Worm (Caenorhabditis elegans) whole organism, late embryonic: Measurements from ENCODE around the gene F13A7.7.

Experiments used
- dve-1 ChIP-seq: sonication (generic microtip); optimal IDR thresholded peaks from 2 replicates; lab custom pipeline; 2017; ENCODE audit warnings: antibody characterized with exemption, mild to moderate bottlenecking, missing genetic modification characterization, missing compliant biosample characterization
- nhr-11 ChIP-seq: fragments of 150-350 bp; optimal IDR thresholded peaks from 2 replicates; lab custom pipeline; 2014; ENCODE audit warnings: missing biosample characterization, missing genetic modification characterization
- unc-3 ChIP-seq, 2 experiments: fragments of 200-800 bp in 1 of 2; sonication (Bioruptor generic) in 1 of 2; sonication (generic microtip) in 1 of 2; conservative IDR thresholded peaks in 1 of 2; optimal IDR thresholded peaks in 1 of 2; 2 replicates each; pipeline versions ENCODE4 v1.3.6 to Lab custom; 2016 to 2022; ENCODE audit warnings: missing compliant biosample characterization in 2 of 2, missing genetic modification characterization in 2 of 2, missing genetic modification reagents in 1 of 2

DNA sequence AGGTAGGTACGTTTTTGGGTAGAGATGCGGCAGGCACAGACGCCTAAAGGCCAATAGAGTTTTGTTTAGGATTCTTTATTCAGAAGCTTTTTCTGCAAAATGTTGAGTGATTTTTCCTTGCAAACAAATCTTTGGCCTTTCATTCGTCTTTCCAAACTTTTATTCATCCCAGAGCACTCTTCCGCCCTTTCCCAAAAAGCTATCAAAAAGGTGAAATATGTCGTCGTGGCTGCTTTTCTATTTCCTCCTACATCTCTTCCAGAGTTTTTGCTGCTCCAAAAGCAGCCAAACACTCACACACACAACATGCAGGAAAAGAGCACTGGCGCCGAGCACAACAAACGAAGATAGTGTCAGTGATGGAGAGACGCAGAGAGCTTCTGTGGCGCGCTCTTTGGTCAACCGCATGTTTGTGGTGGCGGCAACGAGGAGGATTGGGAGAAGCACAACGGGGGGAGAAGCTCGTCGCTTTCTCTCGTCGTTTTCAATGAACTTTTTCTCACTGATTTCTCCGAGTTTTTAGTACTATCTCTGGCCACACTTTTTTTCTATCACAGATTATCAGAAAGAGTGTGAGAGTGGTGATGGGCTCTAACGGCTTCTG is 32.8 kb downstream of the F13A7.7 start:
- no peak for TF ChIP-seq nhr-11
- TF ChIP-seq unc-3 (GFP tag; conservative IDR thresholded peaks at IDR 0.05; lab: Robert Waterston, UW): no peak
- no peak for TF ChIP-seq unc-3 (tag; optimal IDR thresholded peaks at IDR 0.05; lab: Kevin White, UChicago)
- TF ChIP-seq dve-1 (tag; lab: Kevin White, UChicago): no peak
